Fruit fly (Drosophila melanogaster) whole organism: Measurements from ENCODE around the gene CG31388.

ENCODE experiments used
- CG8478 ChIP-seq: fragments of >200 bp; optimal IDR thresholded peaks from 2 replicates; lab custom pipeline; 2018; ENCODE audit warnings: inconsistent platforms
- Dll ChIP-seq: fragments of >200 bp; optimal IDR thresholded peaks from 2 replicates; lab custom pipeline; 2017
- EcR ChIP-seq, 2 experiments: fragments of >200 bp; optimal IDR thresholded peaks; 2 replicates each; lab custom pipeline; 2017; ENCODE audit warnings: missing biosample characterization in 2 of 2, missing genetic modification characterization in 2 of 2, missing genetic modification reagents in 2 of 2
- pan ChIP-seq: fragments of >200 bp; optimal IDR thresholded peaks from 2 replicates; lab custom pipeline; 2017
- psq ChIP-seq: fragments of >200 bp; optimal IDR thresholded peaks from 2 replicates; lab custom pipeline; 2017
- usp ChIP-seq: fragments of >200 bp; optimal IDR thresholded peaks from 2 replicates; lab custom pipeline; 2017; ENCODE audit warnings: missing biosample characterization, missing genetic modification characterization, mixed read lengths

dm6 chr3R:11253768-11254167 lies 16.2 kb downstream of the CG31388 start:
- TF ChIP-seq pan (lab: Kevin White, UChicago) (no peak), psq (lab: Kevin White, UChicago) (no peak), usp (GFP tag; lab: Kevin White, UChicago) (no peak), EcR (GFP tag; optimal IDR thresholded peaks at IDR 0.05; lab: Kevin White, UChicago) (no peak), Dll (lab: Kevin White, UChicago) (no peak), CG8478 (lab: Kevin White, UChicago) (no peak)
